Fruit fly (Drosophila melanogaster): Measurements from ENCODE around the gene CG33342.

CG33342 gene

DNA sequence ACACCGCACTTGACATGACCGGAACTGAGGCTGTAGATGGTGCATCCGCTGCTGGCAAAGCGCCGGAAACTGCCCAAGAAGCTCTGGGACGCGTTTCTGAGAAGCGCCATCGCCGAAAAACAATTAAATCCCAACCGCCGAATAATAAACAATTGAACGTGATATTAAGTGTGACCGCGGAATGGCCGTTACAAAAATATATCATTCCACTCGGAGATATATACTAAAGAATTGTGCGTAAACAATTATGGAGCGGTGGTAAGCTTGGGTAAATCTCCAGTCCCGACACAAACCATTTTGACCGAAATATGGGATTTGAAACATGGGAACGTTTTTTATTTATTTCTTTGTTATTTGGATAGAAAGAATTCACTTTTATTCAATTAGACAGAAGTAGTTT lies 16.7 kb upstream of the CG33342 start, which contains the start of gene CG18528 (continued):
- TF ChIP-seq CG11560 (tag; IDR thresholded peaks at IDR 0.05) (peak; percentile 54; the same call in 1 of the 3 replicates), Hand (GFP tag; optimal IDR thresholded peaks at IDR 0.05) (no peak), vvl (GFP tag; IDR thresholded peaks at IDR 0.05) (0 out of 2 replicates have a peak, but pooled peaks have one; percentile 10), CG1792 (GFP tag; optimal IDR thresholded peaks at IDR 0.05) (no peak), hbn (GFP tag; IDR thresholded peaks at IDR 0.05; ENCODE audit: partially characterized antibody) (no peak), CG13287 (GFP tag; IDR thresholded peaks at IDR 0.05; ENCODE audit: partially characterized antibody) (peak; percentile 52; the same call in 1 of the 2 replicates), ems (GFP tag; optimal IDR thresholded peaks at IDR 0.05) (no peak), tll (GFP tag; optimal IDR thresholded peaks at IDR 0.05) (no peak), phol (tag; optimal IDR thresholded peaks at IDR 0.05) (peak; percentile 47), CG8359 (GFP tag; optimal IDR thresholded peaks at IDR 0.05; ENCODE audit: borderline replicate concordance) (no peak), gsb (GFP tag; IDR thresholded peaks at IDR 0.05) (no peak), CG10366 (GFP tag; IDR thresholded peaks at IDR 0.05) (no peak), Doc3 (GFP tag; IDR thresholded peaks at IDR 0.05; ENCODE audit: partially characterized antibody) (no peak), Dref (GFP tag; IDR thresholded peaks at IDR 0.05) (0 out of 2 replicates have a peak, but pooled peaks have one; percentile 33), bbx (GFP tag; IDR thresholded peaks at IDR 0.05; ENCODE audit: partially characterized antibody) (0 out of 2 replicates have a peak, but pooled peaks have one; percentile 39), trem (tag; optimal IDR thresholded peaks at IDR 0.05) (peak; percentile 49), CG2116 (GFP tag; optimal IDR thresholded peaks at IDR 0.05) (peak; percentile 52), ap (GFP tag; IDR thresholded peaks at IDR 0.05) (no peak), CG17186 (GFP tag; optimal IDR thresholded peaks at IDR 0.05) (peak; percentile 28), ATbp (GFP tag; optimal IDR thresholded peaks at IDR 0.05) (no peak), CG12391 (tag; optimal IDR thresholded peaks at IDR 0.05) (peak; percentile 6), Hmx (GFP tag; optimal IDR thresholded peaks at IDR 0.05) (no peak), CoRest (tag; optimal IDR thresholded peaks at IDR 0.05) (peak; percentile 64), CG17802 (tag; optimal IDR thresholded peaks at IDR 0.05) (peak; percentile 51), CG12769 (tag; optimal IDR thresholded peaks at IDR 0.05) (no peak), Dll (GFP tag; IDR thresholded peaks at IDR 0.05; ENCODE audit: partially characterized antibody) (peak; percentile 24; the same call in 1 of the 4 replicates), cas (GFP tag; IDR thresholded peaks at IDR 0.05) (no peak), slou (GFP tag; optimal IDR thresholded peaks at IDR 0.05) (no peak), CG8944 (GFP tag; optimal IDR thresholded peaks at IDR 0.05) (no peak), CG1832 (GFP tag; optimal IDR thresholded peaks at IDR 0.05) (no peak), Opbp (GFP tag; IDR thresholded peaks at IDR 0.05; ENCODE audit: partially characterized antibody) (peak; percentile 34; the same call in 1 of the 3 replicates), CG10267 (tag; optimal IDR thresholded peaks at IDR 0.05) (no peak), CG18262 (tag; optimal IDR thresholded peaks at IDR 0.05) (no peak), CG1529 (GFP tag; optimal IDR thresholded peaks at IDR 0.05) (no peak), HmgD (GFP tag; optimal IDR thresholded peaks at IDR 0.05) (peak; percentile 50), CG15514 (GFP tag; optimal IDR thresholded peaks at IDR 0.05) (peak; percentile 51), usp (GFP tag; optimal IDR thresholded peaks at IDR 0.05) (no peak), Myb (GFP tag; optimal IDR thresholded peaks at IDR 0.05) (peak; percentile 97), seq (GFP tag; IDR thresholded peaks at IDR 0.05) (peak; percentile 11; the same call in 1 of the 2 replicates), gem (tag; optimal IDR thresholded peaks at IDR 0.05) (no peak), chif (GFP tag; optimal IDR thresholded peaks at IDR 0.05) (no peak), dysf (GFP tag; IDR thresholded peaks at IDR 0.05) (0 out of 3 replicates have a peak, but pooled peaks have one; percentile 6), her (GFP tag; optimal IDR thresholded peaks at IDR 0.05) (peak; percentile 82), Deaf1 (tag; optimal IDR thresholded peaks at IDR 0.05) (no peak), CG31365 (tag; optimal IDR thresholded peaks at IDR 0.05) (no peak), CG6272 (GFP tag; IDR thresholded peaks at IDR 0.05) (no peak), gt (GFP tag; IDR thresholded peaks at IDR 0.05) (no peak), CTCF (GFP tag; optimal IDR thresholded peaks at IDR 0.05) (peak; percentile 62), YL-1 (GFP tag; optimal IDR thresholded peaks at IDR 0.05) (peak; percentile 15), zfh1 (GFP tag; IDR thresholded peaks at IDR 0.05) (peak; percentile 31; the same call in 1 of the 3 replicates)

All from whole organism, embryonic.